Fruit fly (Drosophila melanogaster): ENCODE results near the gene ND-13B.
A peak's percentile ranks its signal among the peaks of the same experiment; 100 is the strongest.

DNA sequence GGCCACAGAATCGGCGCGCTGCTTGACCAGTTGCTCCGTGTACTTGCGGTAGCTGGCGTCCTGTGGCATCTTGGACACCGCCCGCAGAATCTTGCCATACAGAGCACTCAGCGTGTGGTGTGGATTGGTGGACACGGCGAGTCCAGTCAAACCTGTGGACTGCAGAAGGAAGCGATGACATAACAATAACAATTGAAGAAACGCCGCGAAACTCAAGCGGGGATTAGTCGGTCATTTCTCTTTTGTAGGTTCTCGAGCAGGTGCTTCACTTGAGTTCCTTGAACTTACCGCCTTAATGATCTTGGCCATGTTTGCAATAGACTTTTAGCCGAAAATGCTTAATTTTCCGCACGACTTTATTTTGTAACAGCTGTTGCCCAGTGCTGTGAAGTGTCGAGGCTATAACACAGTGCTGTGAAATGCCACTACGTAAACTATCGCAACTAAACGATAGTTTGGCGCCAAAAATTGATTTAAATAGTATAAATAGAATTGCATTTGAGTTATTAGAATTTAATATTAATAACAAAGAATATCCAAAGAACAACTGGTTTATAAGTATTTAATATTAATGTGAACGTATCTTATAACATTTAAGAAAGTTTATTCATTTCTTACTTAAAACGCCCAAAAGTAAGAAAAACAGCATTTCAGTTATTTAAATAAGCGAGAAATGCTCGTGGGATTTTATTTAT, at the start of gene ND-13B:
- peak; percentile 48 for TF ChIP-seq br (GFP tag; optimal IDR thresholded peaks at IDR 0.05)
- TF ChIP-seq psq (GFP tag; optimal IDR thresholded peaks at IDR 0.05): no peak
- no peak for TF ChIP-seq fru (GFP tag; optimal IDR thresholded peaks at IDR 0.05)
- TF ChIP-seq Myc (optimal IDR thresholded peaks at IDR 0.05): peak; percentile 42

All from whole organism, wandering third instar larva.